Worm (Caenorhabditis elegans) whole organism, L3 larva: ENCODE measurements around the gene hars-1.

Source experiments
- aly-2 ChIP-seq: fragments of 150-350 bp; optimal IDR thresholded peaks from 2 replicates; lab custom pipeline; 2014; ENCODE audit warnings: missing biosample characterization, missing genetic modification characterization
- ceh-28 ChIP-seq: fragments of 150-350 bp; optimal IDR thresholded peaks from 2 replicates; lab custom pipeline; 2014; ENCODE audit warnings: missing biosample characterization, missing genetic modification reagents, missing genetic modification characterization
- elt-1 ChIP-seq: fragments of 150-350 bp; optimal IDR thresholded peaks from 2 replicates; lab custom pipeline; 2014; ENCODE audit warnings: missing biosample characterization, missing genetic modification characterization
- hmg-11 ChIP-seq: sonication (generic microtip); optimal IDR thresholded peaks from 2 replicates; lab custom pipeline; 2016; ENCODE audit warnings: missing genetic modification characterization, missing compliant biosample characterization
- nhr-23 ChIP-seq: fragments of 150-350 bp; optimal IDR thresholded peaks from 2 replicates; lab custom pipeline; 2014; ENCODE audit warnings: missing biosample characterization, missing genetic modification reagents, missing genetic modification characterization
- nhr-28 ChIP-seq: fragments of 150-350 bp; optimal IDR thresholded peaks from 2 replicates; lab custom pipeline; 2014; ENCODE audit warnings: missing biosample characterization, missing genetic modification characterization
- pha-4 ChIP-seq: fragments of 150-350 bp; optimal IDR thresholded peaks from 2 replicates; lab custom pipeline; 2014; ENCODE audit warnings: missing biosample characterization, missing genetic modification reagents, missing genetic modification characterization
- tbx-2 ChIP-seq: sonication (generic microtip); optimal IDR thresholded peaks from 2 replicates; lab custom pipeline; 2016; ENCODE audit warnings: mild to moderate bottlenecking, missing genetic modification characterization, missing compliant biosample characterization
- ztf-11 ChIP-seq: fragments of 150-350 bp; optimal IDR thresholded peaks from 2 replicates; lab custom pipeline; 2014; ENCODE audit warnings: missing biosample characterization, missing genetic modification characterization

- TF ChIP-seq nhr-28 (tag; lab: Kevin White, UChicago) (no peak), tbx-2 (tag; lab: Kevin White, UChicago) (no peak), aly-2 (tag; lab: Kevin White, UChicago) (no peak), hmg-11 (tag; lab: Kevin White, UChicago) (no peak), elt-1 (tag; lab: Kevin White, UChicago) (no peak), pha-4 (tag; lab: Kevin White, UChicago) (no peak), nhr-23 (tag; lab: Kevin White, UChicago) (no peak), ztf-11 (tag; lab: Kevin White, UChicago) (no peak), ceh-28 (tag; lab: Kevin White, UChicago) (no peak)
Measured at ce11 chrIV:10851136-10851535, 7.6 kb upstream of the hars-1 start.
